Worm (Caenorhabditis elegans) whole organism, L4 larva: Measurements from ENCODE around the gene R09A1.3.

Experiments used
- Y75B8A.6 ChIP-seq: fragments of 200-800 bp; sonication (Bioruptor generic); IDR thresholded peaks from 2 replicates; pipeline ENCODE4 v1.3.6; 2022; ENCODE audit warnings: missing genetic modification reagents, missing genetic modification characterization, missing compliant biosample characterization
- ama-1 ChIP-seq: fragments of 150-350 bp; optimal IDR thresholded peaks from 2 replicates; lab custom pipeline; 2014; ENCODE audit warnings: inconsistent platforms, mixed read lengths
- arid-1 ChIP-seq: fragments of 200-800 bp; sonication (Bioruptor generic); conservative IDR thresholded peaks from 2 replicates; pipeline ENCODE4 v1.3.6; 2022; ENCODE audit warnings: missing genetic modification reagents, missing genetic modification characterization, missing compliant biosample characterization
- daf-12 ChIP-seq: fragments of 150-350 bp; optimal IDR thresholded peaks from 2 replicates; lab custom pipeline; 2014; ENCODE audit warnings: missing biosample characterization, missing genetic modification reagents, missing genetic modification characterization
- fkh-10 ChIP-seq: fragments of 150-350 bp; optimal IDR thresholded peaks from 2 replicates; lab custom pipeline; 2014; ENCODE audit warnings: missing biosample characterization, missing genetic modification reagents, missing genetic modification characterization
- hlh-30 ChIP-seq: sonication (generic microtip); optimal IDR thresholded peaks from 2 replicates; lab custom pipeline; 2017; ENCODE audit warnings: antibody characterized with exemption, mild to moderate bottlenecking, missing genetic modification characterization, missing compliant biosample characterization; ENCODE audit not compliant: insufficient read depth
- lim-7 ChIP-seq: fragments of 200-800 bp; sonication (Bioruptor generic); IDR thresholded peaks from 2 replicates; pipeline ENCODE4 v1.3.6; 2022; ENCODE audit warnings: missing genetic modification characterization, missing compliant biosample characterization
- lsy-2 ChIP-seq, 2 experiments: fragments of 150-350 bp in 1 of 2; sonication (generic microtip) in 1 of 2; optimal IDR thresholded peaks; 2 replicates each; lab custom pipeline; 2014 to 2017; ENCODE audit warnings: missing biosample characterization in 2 of 2, missing genetic modification characterization in 2 of 2
- mdl-1 ChIP-seq, 2 experiments: fragments of 150-350 bp in 1 of 2; sonication (generic microtip) in 1 of 2; optimal IDR thresholded peaks; 2 replicates each; lab custom pipeline; 2014 to 2017; ENCODE audit warnings: missing biosample characterization in 2 of 2, missing genetic modification characterization in 2 of 2
- rbr-2 ChIP-seq: sonication (generic microtip); optimal IDR thresholded peaks from 2 replicates; lab custom pipeline; 2016; ENCODE audit warnings: missing genotype, missing genetic modification characterization, missing compliant biosample characterization

DNA sequence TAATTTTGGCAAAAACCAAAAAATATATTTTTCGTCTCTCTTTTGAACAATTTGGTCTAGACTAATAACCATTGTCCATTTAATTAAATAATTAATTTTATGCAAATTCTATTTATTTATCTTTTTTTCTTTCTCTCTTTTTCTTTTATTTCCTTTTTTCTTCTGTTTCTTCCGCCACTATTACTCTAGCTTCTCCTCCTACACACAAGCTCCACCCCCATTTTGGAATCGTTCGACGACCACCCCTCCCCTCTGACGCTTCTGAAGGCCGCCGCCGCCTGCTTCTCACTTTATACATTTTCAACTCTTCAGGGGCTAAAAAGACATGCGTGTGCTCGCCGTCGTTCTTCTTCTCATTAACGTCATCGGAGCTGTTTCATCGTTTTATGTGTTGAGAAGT lies 48.1 kb upstream of the R09A1.3 start, which contains the start of gene K10C9.1:
- TF ChIP-seq mdl-1 (tag; optimal IDR thresholded peaks at IDR 0.05; lab: Kevin White, UChicago): no peak
- TF ChIP-seq lsy-2 (tag; optimal IDR thresholded peaks at IDR 0.05; lab: Kevin White, UChicago): no peak
- TF ChIP-seq arid-1 (GFP tag; lab: Robert Waterston, UW): no peak
- no peak for TF ChIP-seq hlh-30 (tag; lab: Kevin White, UChicago)
- TF ChIP-seq lim-7: no peak
- no peak for TF ChIP-seq Y75B8A.6 (GFP tag; lab: Robert Waterston, UW)
- no peak for TF ChIP-seq ama-1
- TF ChIP-seq rbr-2 (tag; lab: Kevin White, UChicago): no peak
- no peak for TF ChIP-seq daf-12 (tag; lab: Kevin White, UChicago)
- no peak for TF ChIP-seq fkh-10 (GFP tag; lab: Kevin White, UChicago)
